Worm (Caenorhabditis elegans) whole organism, L4 larva: Measurements from ENCODE around the gene F21C10.10.
"Not testable (repeated sequence)": the region's sequence is repeated elsewhere in the genome, so short reads cannot be mapped to it uniquely, and the experiment has no call there.

Source experiments
- T26A8.4 ChIP-seq: fragments of 200-800 bp; sonication (Bioruptor generic); IDR thresholded peaks from 2 replicates; pipeline ENCODE4 v1.3.6; 2022; ENCODE audit warnings: missing genetic modification characterization, missing compliant biosample characterization
- Y105C5A.15 ChIP-seq: fragments of 200-800 bp; sonication (Bioruptor generic); IDR thresholded peaks from 2 replicates; pipeline ENCODE4 v1.3.6; 2022; ENCODE audit warnings: missing genetic modification characterization, missing compliant biosample characterization
- Y48G9A.11 ChIP-seq: fragments of 200-800 bp; sonication (Bioruptor generic); IDR thresholded peaks from 2 replicates; pipeline ENCODE4 v1.3.6; 2022; ENCODE audit warnings: missing genetic modification reagents, missing genetic modification characterization, missing compliant biosample characterization
- aha-1 ChIP-seq: fragments of 150-350 bp; peaks from one replicate; lab custom pipeline; 2014; ENCODE audit warnings: missing biosample characterization, missing genetic modification characterization
- ceh-20 ChIP-seq: fragments of 200-800 bp; sonication (Bioruptor generic); IDR thresholded peaks from 2 replicates; pipeline ENCODE4 v1.3.6; 2022; ENCODE audit warnings: missing genetic modification reagents, missing genetic modification characterization, missing compliant biosample characterization
- ceh-32 ChIP-seq: sonication (generic microtip); optimal IDR thresholded peaks from 2 replicates; lab custom pipeline; 2016; ENCODE audit warnings: mild to moderate bottlenecking, missing genetic modification characterization, missing compliant biosample characterization; ENCODE audit not compliant: poor library complexity
- ceh-44 ChIP-seq: fragments of 200-800 bp; sonication (Bioruptor generic); IDR thresholded peaks from 2 replicates; pipeline ENCODE4 v1.3.6; 2022; ENCODE audit warnings: missing genetic modification reagents, missing genetic modification characterization, missing compliant biosample characterization
- ceh-82 ChIP-seq: sonication (generic microtip); optimal IDR thresholded peaks from 2 replicates; lab custom pipeline; 2017; ENCODE audit warnings: missing biosample characterization, missing genetic modification characterization
- ctbp-1 ChIP-seq: fragments of 200-800 bp; sonication (Bioruptor generic); IDR thresholded peaks from 2 replicates; pipeline ENCODE4 v1.3.6; 2022; ENCODE audit warnings: missing genetic modification reagents, missing genetic modification characterization, missing compliant biosample characterization
- daf-19 ChIP-seq: fragments of 200-800 bp; sonication (Bioruptor generic); conservative IDR thresholded peaks from 2 replicates; pipeline ENCODE4 v1.3.6; 2022; ENCODE audit warnings: missing genetic modification characterization, missing compliant biosample characterization
- dve-1 ChIP-seq: sonication (generic microtip); optimal IDR thresholded peaks from 2 replicates; lab custom pipeline; 2017; ENCODE audit warnings: antibody characterized with exemption, mild to moderate bottlenecking, missing genetic modification characterization, missing compliant biosample characterization; ENCODE audit not compliant: insufficient read depth
- egl-43 ChIP-seq: fragments of 200-800 bp; sonication (Bioruptor generic); IDR thresholded peaks from 2 replicates; pipeline ENCODE4 v1.3.6; 2022; ENCODE audit warnings: missing genetic modification reagents, missing genetic modification characterization, missing compliant biosample characterization
- fkh-10 ChIP-seq: fragments of 150-350 bp; optimal IDR thresholded peaks from 2 replicates; lab custom pipeline; 2014; ENCODE audit warnings: missing biosample characterization, missing genetic modification reagents, missing genetic modification characterization
- gei-8 ChIP-seq: fragments of 200-800 bp; sonication (Bioruptor generic); optimal IDR thresholded peaks from 2 replicates; lab custom pipeline; 2018; ENCODE audit warnings: mild to moderate bottlenecking, missing genetic modification characterization, missing compliant biosample characterization
- hif-1 ChIP-seq, 2 experiments: sonication (generic microtip); optimal IDR thresholded peaks; 2 replicates each; lab custom pipeline; 2016 to 2017; ENCODE audit warnings: missing compliant biosample characterization in 2 of 2, missing genetic modification characterization in 2 of 2, missing genetic modification reagents in 2 of 2, missing genotype in 2 of 2, mild to moderate bottlenecking in 1 of 2
- hlh-11 ChIP-seq: fragments of 200-800 bp; sonication (Bioruptor generic); optimal IDR thresholded peaks from 2 replicates; lab custom pipeline; 2018; ENCODE audit warnings: mild to moderate bottlenecking, missing genetic modification characterization, missing compliant biosample characterization
- hlh-30 ChIP-seq: sonication (generic microtip); optimal IDR thresholded peaks from 2 replicates; lab custom pipeline; 2017; ENCODE audit warnings: antibody characterized with exemption, mild to moderate bottlenecking, missing genetic modification characterization, missing compliant biosample characterization; ENCODE audit not compliant: insufficient read depth
- lim-7 ChIP-seq: fragments of 200-800 bp; sonication (Bioruptor generic); IDR thresholded peaks from 2 replicates; pipeline ENCODE4 v1.3.6; 2022; ENCODE audit warnings: missing genetic modification characterization, missing compliant biosample characterization
- lin-1 ChIP-seq: fragments of 200-800 bp; sonication (Bioruptor generic); IDR thresholded peaks from 2 replicates; pipeline ENCODE4 v1.3.6; 2022; ENCODE audit warnings: missing genetic modification reagents, missing genetic modification characterization, missing compliant biosample characterization
- lin-38 ChIP-seq: fragments of 200-800 bp; sonication (Bioruptor generic); IDR thresholded peaks from 2 replicates; pipeline ENCODE4 v1.3.6; 2022; ENCODE audit warnings: missing genetic modification reagents, missing genetic modification characterization, missing compliant biosample characterization
- lir-3 ChIP-seq: sonication (generic microtip); optimal IDR thresholded peaks from 2 replicates; lab custom pipeline; 2016; ENCODE audit warnings: mild to moderate bottlenecking, missing genetic modification characterization, missing compliant biosample characterization
- lsy-2 ChIP-seq, 2 experiments: fragments of 150-350 bp in 1 of 2; sonication (generic microtip) in 1 of 2; optimal IDR thresholded peaks; 2 replicates each; lab custom pipeline; 2014 to 2017; ENCODE audit warnings: missing biosample characterization in 2 of 2, missing genetic modification characterization in 2 of 2
- mdl-1 ChIP-seq, 2 experiments: fragments of 150-350 bp in 1 of 2; sonication (generic microtip) in 1 of 2; optimal IDR thresholded peaks; 2 replicates each; lab custom pipeline; 2014 to 2017; ENCODE audit warnings: missing biosample characterization in 2 of 2, missing genetic modification characterization in 2 of 2
- mdt-29 ChIP-seq: fragments of 200-800 bp; sonication (Bioruptor generic); IDR thresholded peaks from 2 replicates; pipeline ENCODE4 v1.3.6; 2022; ENCODE audit warnings: missing genetic modification reagents, missing genetic modification characterization, missing compliant biosample characterization
- mep-1 ChIP-seq: fragments of 150-350 bp; sonication (generic microtip); optimal IDR thresholded peaks from 3 replicates; lab custom pipeline; 2014; ENCODE audit warnings: missing biosample characterization, missing genetic modification characterization
- mes-2 ChIP-seq: sonication (generic microtip); optimal IDR thresholded peaks from 2 replicates; lab custom pipeline; 2016; ENCODE audit warnings: missing genotype, mild to moderate bottlenecking, missing genetic modification characterization, missing compliant biosample characterization; ENCODE audit not compliant: poor library complexity, severe bottlenecking
- mxl-2 ChIP-seq: fragments of 200-800 bp; sonication (Bioruptor generic); conservative IDR thresholded peaks from 2 replicates; pipeline ENCODE4 v1.3.6; 2022; ENCODE audit warnings: missing genetic modification reagents, missing genetic modification characterization, missing compliant biosample characterization
- mxl-3 ChIP-seq: fragments of 200-800 bp; sonication (Bioruptor generic); optimal IDR thresholded peaks from 2 replicates; lab custom pipeline; 2018; ENCODE audit warnings: mild to moderate bottlenecking, missing genetic modification characterization, missing compliant biosample characterization
- nhr-11 ChIP-seq: fragments of 150-350 bp; optimal IDR thresholded peaks from 2 replicates; lab custom pipeline; 2014; ENCODE audit warnings: missing biosample characterization, missing genetic modification characterization
- nhr-28 ChIP-seq: fragments of 150-350 bp; optimal IDR thresholded peaks from 2 replicates; lab custom pipeline; 2014; ENCODE audit warnings: missing biosample characterization, missing genetic modification characterization
- nhr-76 ChIP-seq: fragments of 150-350 bp; optimal IDR thresholded peaks from 2 replicates; lab custom pipeline; 2014; ENCODE audit warnings: missing biosample characterization, missing genetic modification characterization
- pha-4 ChIP-seq, 2 experiments: fragments of 150-350 bp in 1 of 2; fragments of 200-800 bp in 1 of 2; sonication (Bioruptor generic) in 1 of 2; IDR thresholded peaks in 1 of 2; optimal IDR thresholded peaks in 1 of 2; 2 replicates each; pipeline versions ENCODE4 v1.3.6 to Lab custom; 2014 to 2022; ENCODE audit warnings: missing genetic modification characterization in 2 of 2, missing genetic modification reagents in 2 of 2, missing biosample characterization in 1 of 2, missing compliant biosample characterization in 1 of 2
- set-16 ChIP-seq: fragments of 200-800 bp; sonication (Bioruptor generic); IDR thresholded peaks from 2 replicates; pipeline ENCODE4 v1.3.6; 2022; ENCODE audit warnings: missing genetic modification reagents, missing genetic modification characterization, missing compliant biosample characterization
- snpc-1.2 ChIP-seq: fragments of 200-800 bp; sonication (Bioruptor generic); IDR thresholded peaks from 2 replicates; pipeline ENCODE4 v1.3.6; 2022; ENCODE audit warnings: missing genetic modification reagents, missing genetic modification characterization, missing compliant biosample characterization
- snpc-4 ChIP-seq: fragments of 150-350 bp; optimal IDR thresholded peaks from 2 replicates; lab custom pipeline; 2014; ENCODE audit warnings: missing biosample characterization, missing genetic modification characterization
- tra-1 ChIP-seq: fragments of 200-800 bp; sonication (Bioruptor generic); IDR thresholded peaks from 2 replicates; pipeline ENCODE4 v1.3.6; 2022; ENCODE audit warnings: missing genetic modification reagents, missing genetic modification characterization, missing compliant biosample characterization
- unc-62 ChIP-seq, 3 experiments: fragments of 150-350 bp in 1 of 3; sonication (generic microtip); optimal IDR thresholded peaks in 2 of 3; peaks in 1 of 3; 1 replicate in 1 of 3; 2 replicates in 2 of 3; lab custom pipeline; 2014 to 2017; ENCODE audit warnings: missing biosample characterization in 3 of 3, missing genetic modification characterization in 3 of 3, missing genetic modification reagents in 3 of 3, missing genotype in 1 of 3
- zfp-3 ChIP-seq: fragments of 200-800 bp; sonication (Bioruptor generic); conservative IDR thresholded peaks from 2 replicates; pipeline ENCODE4 v1.3.6; 2022; ENCODE audit warnings: missing genetic modification reagents, missing genetic modification characterization, missing compliant biosample characterization

The F21C10.10 gene

ce11 chrV:9088758-9089157, 7.3 kb upstream of the F21C10.10 start (continued):
- TF ChIP-seq daf-19 (peak; percentile 85; the same call in 1 of the 2 replicates), gei-8 (GFP tag; lab: Kevin White, UChicago) (no peak)

- TF ChIP-seq tra-1 (GFP tag; lab: Robert Waterston, UW): 0 out of 2 replicates have a peak, but pooled peaks have one; percentile 11
- peak; percentile 66 for TF ChIP-seq snpc-1.2 (GFP tag; lab: Robert Waterston, UW)
- TF ChIP-seq lim-7 (GFP tag; lab: Robert Waterston, UW): peak; percentile 33; the same call in 1 of the 2 replicates
- TF ChIP-seq ctbp-1 (GFP tag; lab: Robert Waterston, UW): peak; percentile 31; the same call in 1 of the 2 replicates
- peak; percentile 82 for TF ChIP-seq zfp-3 (GFP tag; lab: Robert Waterston, UW)
- TF ChIP-seq lin-38 (GFP tag; lab: Robert Waterston, UW): 0 out of 2 replicates have a peak, but pooled peaks have one; percentile 16
- peak; percentile 30 for TF ChIP-seq set-16 (GFP tag; lab: Robert Waterston, UW)
- TF ChIP-seq daf-19: 0 out of 2 replicates have a peak, but pooled peaks have one; percentile 51
- 0 out of 2 replicates have a peak, but pooled peaks have one; percentile 4 for TF ChIP-seq ceh-44 (GFP tag; lab: Robert Waterston, UW)
- peak; percentile 15 for TF ChIP-seq mes-2 (tag; lab: Kevin White, UChicago)
- peak in 1 of 2 experiments; percentile 49 for TF ChIP-seq unc-62 (GFP tag; optimal IDR thresholded peaks at IDR 0.05 in 1 of 2; lab: Kevin White, UChicago)
- TF ChIP-seq unc-62 (tag; optimal IDR thresholded peaks at IDR 0.05; lab: Kevin White, UChicago): not testable (repeated sequence)
- peak; percentile 64; the same call in 1 of the 2 replicates for TF ChIP-seq egl-43 (GFP tag; lab: Robert Waterston, UW)
- TF ChIP-seq mdt-29 (GFP tag; lab: Robert Waterston, UW): peak; percentile 11; the same call in 1 of the 2 replicates
These were observed 5.0 kb upstream of the F21C10.10 start for ce11 chrV:9090824-9091798.

- 0 out of 2 replicates have a peak, but pooled peaks have one; percentile 21 for TF ChIP-seq ceh-20 (GFP tag; lab: Robert Waterston, UW)
- no peak for TF ChIP-seq ceh-32 (tag; lab: Kevin White, UChicago)
- peak; percentile 30 for TF ChIP-seq fkh-10 (GFP tag; lab: Kevin White, UChicago)
- peak; percentile 31 for TF ChIP-seq hlh-30
- peak; percentile 12 for TF ChIP-seq mep-1 (tag; lab: Kevin White, UChicago)
These were observed 3.9 kb upstream of the F21C10.10 start, which contains the start of gene T27E4.1 for ce11 chrV:9092209-9092608. Gene T27E4.1, plus strand, starts transcription at chrV:9092345.

- peak; percentile 80 for TF ChIP-seq nhr-28 (tag; lab: Kevin White, UChicago)
- peak in 1 of 2 experiments; percentile 83 for TF ChIP-seq mdl-1 (tag; optimal IDR thresholded peaks at IDR 0.05; lab: Kevin White, UChicago)
- no peak for TF ChIP-seq Y105C5A.15 (GFP tag; lab: Robert Waterston, UW)
- peak; percentile 52; the same call in 1 of the 2 replicates for TF ChIP-seq lin-1 (GFP tag; lab: Robert Waterston, UW)
- peak; percentile 54; the same call in 1 of the 2 replicates for TF ChIP-seq mxl-2 (GFP tag; lab: Robert Waterston, UW)
- TF ChIP-seq lsy-2 (tag; optimal IDR thresholded peaks at IDR 0.05; lab: Kevin White, UChicago): peak; percentile 7 to 68
- peak in 1 of 2 experiments; percentile 39 for TF ChIP-seq hif-1 (tag; optimal IDR thresholded peaks at IDR 0.05; lab: Kevin White, UChicago)
- no peak for TF ChIP-seq lir-3
- TF ChIP-seq Y48G9A.11 (GFP tag; lab: Robert Waterston, UW): no peak
- no peak for TF ChIP-seq snpc-4 (tag; lab: Kevin White, UChicago)
- peak; percentile 11 for TF ChIP-seq mxl-3 (GFP tag; lab: Kevin White, UChicago)
- peak; percentile 92 for TF ChIP-seq hlh-30
- TF ChIP-seq aha-1 (tag; lab: Kevin White, UChicago): peak; percentile 19
- TF ChIP-seq T26A8.4 (GFP tag; lab: Robert Waterston, UW): 0 out of 2 replicates have a peak, but pooled peaks have one; percentile 27
- no peak for TF ChIP-seq pha-4 (GFP tag; IDR thresholded peaks at IDR 0.05; lab: Robert Waterston, UW)
- peak; percentile 52 for TF ChIP-seq pha-4 (tag; optimal IDR thresholded peaks at IDR 0.05; lab: Kevin White, UChicago)
- no peak for TF ChIP-seq ceh-82 (tag; lab: Kevin White, UChicago)
- TF ChIP-seq hlh-11 (tag; lab: Kevin White, UChicago): peak; percentile 91
- TF ChIP-seq nhr-76: no peak
- peak; percentile 68 for TF ChIP-seq nhr-11 (tag; lab: Kevin White, UChicago)
- TF ChIP-seq unc-62 (GFP tag; optimal IDR thresholded peaks at IDR 0.05 in 1 of 2; lab: Kevin White, UChicago): peak in 1 of 2 experiments; percentile 64
- no peak for TF ChIP-seq unc-62 (tag; optimal IDR thresholded peaks at IDR 0.05; lab: Kevin White, UChicago)
- TF ChIP-seq dve-1 (tag; lab: Kevin White, UChicago): peak; percentile 86
- TF ChIP-seq gei-8 (GFP tag; lab: Kevin White, UChicago): no peak
These were observed 1.9 kb upstream of the F21C10.10 start for ce11 chrV:9094060-9094628.
